Worm (Caenorhabditis elegans) whole organism, L3 larva: ENCODE results near the gene F56C3.7.

Source experiments
- ama-1 ChIP-seq: fragments of 150-350 bp; optimal IDR thresholded peaks from 2 replicates; lab custom pipeline; 2018
- elt-2 ChIP-seq: sonication (generic microtip); optimal IDR thresholded peaks from 2 replicates; lab custom pipeline; 2016; ENCODE audit warnings: missing genetic modification reagents, mild to moderate bottlenecking, missing genetic modification characterization, missing compliant biosample characterization
- nhr-237 ChIP-seq: fragments of 150-350 bp; optimal IDR thresholded peaks from 2 replicates; lab custom pipeline; 2014; ENCODE audit warnings: missing biosample characterization, missing genetic modification characterization
- nhr-77 ChIP-seq: fragments of 150-350 bp; optimal IDR thresholded peaks from 2 replicates; lab custom pipeline; 2014; ENCODE audit warnings: missing biosample characterization, missing genetic modification characterization
- snpc-4 ChIP-seq: fragments of 150-350 bp; optimal IDR thresholded peaks from 2 replicates; lab custom pipeline; 2014; ENCODE audit warnings: missing biosample characterization, missing genetic modification characterization
- unc-39 ChIP-seq: sonication (generic microtip); optimal IDR thresholded peaks from 4 replicates; lab custom pipeline; 2017; ENCODE audit warnings: missing biosample characterization, missing genetic modification characterization
- unc-62 ChIP-seq: fragments of 150-350 bp; sonication (generic microtip); optimal IDR thresholded peaks from 4 replicates; lab custom pipeline; 2014; ENCODE audit warnings: missing biosample characterization, missing genetic modification reagents, missing genetic modification characterization
- zag-1 ChIP-seq: fragments of 150-350 bp; optimal IDR thresholded peaks from 2 replicates; lab custom pipeline; 2014; ENCODE audit warnings: missing biosample characterization, missing genetic modification characterization
- ztf-4 ChIP-seq: fragments of 150-350 bp; optimal IDR thresholded peaks from 2 replicates; lab custom pipeline; 2014; ENCODE audit warnings: missing biosample characterization, missing genetic modification characterization

DNA sequence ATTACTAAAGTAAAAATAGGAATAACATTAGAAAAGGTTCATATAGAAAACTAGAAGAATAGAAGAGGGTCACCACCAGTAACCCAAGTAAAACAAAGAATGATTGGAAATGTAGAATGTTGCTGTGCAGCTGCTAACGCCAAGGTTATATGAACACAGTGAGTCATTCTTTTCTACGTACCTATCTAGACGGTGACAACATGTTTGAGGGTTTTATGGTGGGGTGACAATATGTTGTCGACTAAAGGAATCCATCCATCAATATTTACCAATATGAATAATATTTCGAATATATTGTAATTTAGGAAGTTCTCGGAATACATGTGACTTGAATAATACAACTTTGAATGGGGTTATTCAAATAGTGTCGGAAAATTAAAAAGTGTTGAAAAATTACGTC, 30.7 kb upstream of the F56C3.7 start, which contains the start of gene ZK402.5:
- TF ChIP-seq nhr-77 (tag; lab: Kevin White, UChicago): no peak
- TF ChIP-seq nhr-237 (tag; lab: Kevin White, UChicago): no peak
- no peak for TF ChIP-seq unc-62 (GFP tag; lab: Kevin White, UChicago)
- no peak for TF ChIP-seq snpc-4
- no peak for TF ChIP-seq ama-1 (lab: Kevin White, UChicago)
- TF ChIP-seq elt-2: no peak
- TF ChIP-seq unc-39: no peak
- no peak for TF ChIP-seq zag-1 (tag; lab: Kevin White, UChicago)
- TF ChIP-seq ztf-4: no peak
